Worm (Caenorhabditis elegans): ENCODE results near the gene srh-68.

ce11 chrII:12518008-12518407 lies 10.9 kb downstream of the srh-68 start:
- TF ChIP-seq fos-1 (tag; optimal IDR thresholded peaks at IDR 0.05): no peak
- TF ChIP-seq snpc-4 (tag; optimal IDR thresholded peaks at IDR 0.05): no peak
- TF ChIP-seq blmp-1 (tag; optimal IDR thresholded peaks at IDR 0.05): no peak
- no peak for TF ChIP-seq elt-2 (tag; optimal IDR thresholded peaks at IDR 0.05)
- no peak for TF ChIP-seq dpl-1 (GFP tag; optimal IDR thresholded peaks at IDR 0.05)
- TF ChIP-seq egl-27 (tag; optimal IDR thresholded peaks at IDR 0.05): no peak
- no peak for TF ChIP-seq zag-1 (tag; optimal IDR thresholded peaks at IDR 0.05)
- TF ChIP-seq tbx-2 (tag; optimal IDR thresholded peaks at IDR 0.05): no peak
- no peak for TF ChIP-seq nhr-11 (tag; optimal IDR thresholded peaks at IDR 0.05)
- no peak for TF ChIP-seq lin-13 (GFP tag; optimal IDR thresholded peaks at IDR 0.05)
- no peak for TF ChIP-seq skn-1 (tag; optimal IDR thresholded peaks at IDR 0.05)
- no peak for TF ChIP-seq ama-1 (optimal IDR thresholded peaks at IDR 0.05)
- TF ChIP-seq nhr-90 (tag; optimal IDR thresholded peaks at IDR 0.05; ENCODE audit: poor library complexity): no peak
